Worm (Caenorhabditis elegans): Measurements from ENCODE around the gene svop-1.
A peak's percentile ranks its signal among the peaks of the same experiment; 100 is the strongest.

The svop-1 gene

ce11 chrIII:8888956-8889355 is 3.7 kb upstream of the svop-1 start, which contains the start of gene ZK637.14:
TSS of gene ZK637.14 (minus strand) at chrIII:8889156.
- no peak for TF ChIP-seq hnd-1 (tag; optimal IDR thresholded peaks at IDR 0.05)
- TF ChIP-seq tbx-11 (GFP tag; IDR thresholded peaks at IDR 0.05): no peak
- no peak for TF ChIP-seq tbx-37 (GFP tag; conservative IDR thresholded peaks at IDR 0.05)
- TF ChIP-seq F13C5.2 (tag; optimal IDR thresholded peaks at IDR 0.05): peak; percentile 39
- TF ChIP-seq flt-1 (GFP tag; IDR thresholded peaks at IDR 0.05): no peak

DNA sequence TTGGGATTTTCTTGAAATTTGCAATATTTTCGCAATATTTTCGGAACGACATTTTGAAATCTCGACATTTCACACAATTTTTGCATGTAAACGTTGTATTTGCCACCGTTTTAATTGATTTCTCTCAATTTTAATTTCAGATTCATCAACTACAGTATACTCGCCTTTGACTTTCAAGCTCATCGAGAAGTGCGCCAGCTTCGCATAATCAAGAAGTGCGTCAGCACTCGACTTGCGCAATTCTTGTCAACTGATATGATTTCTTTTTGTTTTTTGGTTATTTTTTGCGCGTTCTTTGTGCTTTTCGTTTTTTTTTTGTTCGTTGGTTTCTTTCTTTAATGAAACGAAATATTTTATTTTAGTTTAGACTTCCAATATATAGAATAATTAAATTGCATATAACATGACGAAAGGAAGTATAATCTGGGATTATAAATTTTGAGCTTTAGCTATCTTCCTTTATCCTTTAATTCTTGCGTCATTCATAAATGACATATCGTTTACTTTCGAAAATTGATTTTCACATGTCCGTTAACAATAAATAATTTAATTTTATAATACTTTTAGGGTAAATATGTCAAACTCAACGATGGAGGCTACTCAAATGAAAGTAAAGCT is 2.0 kb upstream of the svop-1 start, which contains the start of gene famh-136:
Gene famh-136 (plus strand): TSS at position 568 of the 618 bp plus-strand sequence.
- peak; percentile 79 for TF ChIP-seq F13C5.2 (tag; optimal IDR thresholded peaks at IDR 0.05)
- no peak for TF ChIP-seq B0310.2 (tag; optimal IDR thresholded peaks at IDR 0.05)
- no peak for TF ChIP-seq aly-1 (tag; optimal IDR thresholded peaks at IDR 0.05)
- 0 out of 2 replicates have a peak, but pooled peaks have one; percentile 33 for TF ChIP-seq flt-1 (GFP tag; IDR thresholded peaks at IDR 0.05)
- TF ChIP-seq hnd-1 (tag; optimal IDR thresholded peaks at IDR 0.05): no peak
- TF ChIP-seq pes-1 (GFP tag; IDR thresholded peaks at IDR 0.05): peak; percentile 67
- no peak for TF ChIP-seq hmg-4 (GFP tag; optimal IDR thresholded peaks at IDR 0.05)
- peak; percentile 57; the same call in 1 of the 2 replicates for TF ChIP-seq scrt-1 (GFP tag; IDR thresholded peaks at IDR 0.05)
- TF ChIP-seq tbx-11 (GFP tag; IDR thresholded peaks at IDR 0.05): 0 out of 2 replicates have a peak, but pooled peaks have one; percentile 12
- TF ChIP-seq tbx-37 (GFP tag; conservative IDR thresholded peaks at IDR 0.05): no peak; the same call in 1 of the 2 replicates
- TF ChIP-seq ceh-36 (tag; optimal IDR thresholded peaks at IDR 0.05): peak; percentile 12
- no peak for TF ChIP-seq ceh-13 (GFP tag; optimal IDR thresholded peaks at IDR 0.05)
- no peak for TF ChIP-seq sea-1 (GFP tag; conservative IDR thresholded peaks at IDR 0.05)

DNA sequence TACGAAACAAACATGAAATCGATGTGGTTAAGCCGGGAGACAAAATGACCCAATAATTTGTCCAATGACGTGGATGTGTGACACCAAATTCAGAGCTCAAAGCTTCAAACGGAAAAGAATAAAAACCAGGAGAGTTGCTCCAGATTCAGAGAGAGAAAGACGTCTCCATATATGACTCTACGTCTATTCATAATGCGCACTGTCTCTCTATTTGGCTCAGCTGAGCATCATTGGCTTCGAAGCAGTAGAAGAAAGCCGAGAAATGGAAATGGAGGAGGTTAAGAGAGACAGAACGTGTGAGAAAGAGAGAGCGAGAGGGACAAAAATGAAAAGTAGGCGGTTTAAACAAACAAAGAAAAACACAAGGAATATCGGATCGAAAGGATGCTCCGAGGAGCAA is 1.0 kb upstream of the svop-1 start:
- TF ChIP-seq tra-4 (tag; optimal IDR thresholded peaks at IDR 0.05): no peak
- TF ChIP-seq sea-1 (GFP tag; conservative IDR thresholded peaks at IDR 0.05): no peak
- TF ChIP-seq F13C5.2 (tag; optimal IDR thresholded peaks at IDR 0.05): no peak
- TF ChIP-seq hnd-1 (tag; optimal IDR thresholded peaks at IDR 0.05): no peak
- no peak for TF ChIP-seq ama-1 (optimal IDR thresholded peaks at IDR 0.05)
- TF ChIP-seq tbx-37 (GFP tag; conservative IDR thresholded peaks at IDR 0.05): no peak
- TF ChIP-seq ceh-36 (tag; optimal IDR thresholded peaks at IDR 0.05): no peak
- no peak for TF ChIP-seq tbx-11 (GFP tag; IDR thresholded peaks at IDR 0.05)
- TF ChIP-seq B0310.2 (tag; optimal IDR thresholded peaks at IDR 0.05): no peak
- TF ChIP-seq hmbx-1 (tag; optimal IDR thresholded peaks at IDR 0.05): no peak
- no peak for TF ChIP-seq ets-7 (tag; optimal IDR thresholded peaks at IDR 0.05)
- no peak for TF ChIP-seq ceh-13 (GFP tag; optimal IDR thresholded peaks at IDR 0.05)
- no peak for TF ChIP-seq pes-1 (GFP tag; IDR thresholded peaks at IDR 0.05)
- TF ChIP-seq aly-1 (tag; optimal IDR thresholded peaks at IDR 0.05): no peak
- TF ChIP-seq hmg-4 (GFP tag; optimal IDR thresholded peaks at IDR 0.05): no peak

DNA sequence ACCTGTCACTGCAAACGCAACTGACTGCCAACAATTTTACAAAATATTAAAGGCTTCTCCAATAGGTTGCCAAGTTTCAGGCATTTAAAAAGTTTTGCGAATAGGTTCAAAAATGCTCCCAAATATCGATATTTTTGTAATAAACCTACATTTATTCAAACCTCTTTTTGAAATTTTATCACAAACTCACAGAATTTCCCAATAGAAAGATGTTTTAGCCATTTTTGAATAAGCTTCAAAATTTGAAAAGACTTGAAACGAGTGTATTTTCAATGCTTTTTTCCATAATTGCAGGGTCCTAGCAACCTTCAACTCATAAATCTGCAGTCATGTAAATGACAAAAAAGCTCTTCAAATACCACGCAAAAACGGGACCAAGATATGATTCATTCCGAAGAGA is 3.0 kb downstream of the svop-1 start:
- TF ChIP-seq F13C5.2 (tag; optimal IDR thresholded peaks at IDR 0.05) (no peak), tra-4 (tag; optimal IDR thresholded peaks at IDR 0.05) (no peak), ceh-13 (GFP tag; optimal IDR thresholded peaks at IDR 0.05) (no peak), sea-1 (GFP tag; conservative IDR thresholded peaks at IDR 0.05) (no peak), flt-1 (GFP tag; IDR thresholded peaks at IDR 0.05) (no peak), tbx-11 (GFP tag; IDR thresholded peaks at IDR 0.05) (no peak), hnd-1 (tag; optimal IDR thresholded peaks at IDR 0.05) (no peak), hmbx-1 (tag; optimal IDR thresholded peaks at IDR 0.05) (no peak)

DNA sequence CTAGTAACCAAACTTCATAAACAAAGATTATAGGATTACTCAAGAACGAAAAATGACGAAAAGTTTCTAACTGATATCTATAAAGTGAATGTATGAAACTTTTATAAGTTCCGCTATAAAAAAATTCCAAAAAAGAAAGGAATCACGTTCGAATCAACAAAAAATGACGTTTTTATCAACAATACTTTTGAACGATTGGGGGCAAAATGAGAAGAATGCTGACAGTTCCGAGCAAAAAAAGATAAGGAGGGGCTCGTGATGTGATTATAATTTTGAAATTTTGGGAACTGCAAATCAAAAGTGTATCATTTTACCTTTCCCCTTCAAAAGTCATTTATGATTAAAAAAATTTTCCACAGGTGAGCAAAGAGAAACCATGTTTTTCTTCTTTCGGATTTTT is 6.3 kb downstream of the svop-1 start:
- TF ChIP-seq aly-1 (tag; optimal IDR thresholded peaks at IDR 0.05): no peak
- no peak for TF ChIP-seq hmbx-1 (tag; optimal IDR thresholded peaks at IDR 0.05)
- no peak for TF ChIP-seq F13C5.2 (tag; optimal IDR thresholded peaks at IDR 0.05)

ce11 chrIII:8877002-8877401 is 8.3 kb downstream of the svop-1 start, which contains the start of gene K01F9.2:
TSS of gene K01F9.2 (minus strand) at chrIII:8877128.
- TF ChIP-seq F13C5.2 (tag; optimal IDR thresholded peaks at IDR 0.05): no peak
- TF ChIP-seq hmg-4 (GFP tag; optimal IDR thresholded peaks at IDR 0.05): no peak
- no peak for TF ChIP-seq tbx-11 (GFP tag; IDR thresholded peaks at IDR 0.05)
- no peak for TF ChIP-seq hnd-1 (tag; optimal IDR thresholded peaks at IDR 0.05)
- no peak for TF ChIP-seq B0310.2 (tag; optimal IDR thresholded peaks at IDR 0.05)
- TF ChIP-seq ets-7 (tag; optimal IDR thresholded peaks at IDR 0.05): no peak
- TF ChIP-seq aly-1 (tag; optimal IDR thresholded peaks at IDR 0.05): no peak
- TF ChIP-seq sea-1 (GFP tag; conservative IDR thresholded peaks at IDR 0.05): no peak
- no peak for TF ChIP-seq pes-1 (GFP tag; IDR thresholded peaks at IDR 0.05)
- no peak for TF ChIP-seq flt-1 (GFP tag; IDR thresholded peaks at IDR 0.05)
- no peak for TF ChIP-seq ama-1 (optimal IDR thresholded peaks at IDR 0.05)
- no peak for TF ChIP-seq ceh-13 (GFP tag; optimal IDR thresholded peaks at IDR 0.05)
- TF ChIP-seq scrt-1 (GFP tag; IDR thresholded peaks at IDR 0.05): no peak

DNA sequence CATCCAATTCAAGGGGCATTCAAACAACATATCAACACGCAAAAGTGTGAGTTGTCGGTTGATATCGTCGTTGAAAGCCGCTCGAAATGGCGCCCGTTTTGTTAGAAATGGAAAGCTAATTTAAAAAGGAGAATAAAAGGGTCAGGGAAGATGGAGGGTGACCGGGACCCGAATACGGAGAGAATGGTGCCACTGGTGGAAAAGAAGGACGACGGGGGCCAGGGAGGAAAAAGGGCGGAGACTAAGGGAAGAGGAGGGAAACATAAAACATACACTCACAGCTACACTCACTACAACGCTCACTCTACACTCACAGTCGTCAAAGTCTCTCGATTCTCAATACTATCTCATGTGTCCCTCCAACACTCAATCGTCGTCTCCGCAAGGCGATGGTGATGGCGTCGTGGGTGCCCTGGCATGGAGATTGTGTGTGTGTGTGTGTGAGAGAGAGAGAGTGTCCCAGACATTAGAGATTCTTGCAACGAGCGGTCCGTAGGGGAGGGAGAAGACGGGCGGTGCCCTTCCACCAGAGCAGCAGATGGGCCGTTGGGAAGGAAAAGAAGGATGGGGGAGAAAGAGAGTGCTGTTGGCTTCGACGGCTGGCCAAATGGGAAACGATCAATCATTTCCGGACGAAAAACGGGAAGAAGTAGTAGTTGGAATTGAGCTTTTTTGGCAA is 11.2 kb downstream of the svop-1 start:
- TF ChIP-seq scrt-1 (GFP tag; IDR thresholded peaks at IDR 0.05): no peak
- peak; percentile 78 for TF ChIP-seq hmg-4 (GFP tag; optimal IDR thresholded peaks at IDR 0.05)
- TF ChIP-seq sea-1 (GFP tag; conservative IDR thresholded peaks at IDR 0.05): 0 out of 2 replicates have a peak, but pooled peaks have one; percentile 51
- TF ChIP-seq flt-1 (GFP tag; IDR thresholded peaks at IDR 0.05): peak; percentile 37
- no peak for TF ChIP-seq ceh-13 (GFP tag; optimal IDR thresholded peaks at IDR 0.05)
- peak; percentile 38; the same call in 1 of the 2 replicates for TF ChIP-seq pes-1 (GFP tag; IDR thresholded peaks at IDR 0.05)
- TF ChIP-seq B0310.2 (tag; optimal IDR thresholded peaks at IDR 0.05): peak; percentile 59
- TF ChIP-seq ets-7 (tag; optimal IDR thresholded peaks at IDR 0.05): no peak
- peak; percentile 59 for TF ChIP-seq F13C5.2 (tag; optimal IDR thresholded peaks at IDR 0.05)
- TF ChIP-seq aly-1 (tag; optimal IDR thresholded peaks at IDR 0.05): peak; percentile 46
